Worm (Caenorhabditis elegans) whole organism, L4/young adult: ENCODE data around the gene C44C11.6.

Experiments
- dao-5 ChIP-seq: sonication (generic microtip); optimal IDR thresholded peaks from 2 replicates; lab custom pipeline; 2016; ENCODE audit warnings: missing genotype, missing genetic modification characterization, moderate library complexity, missing compliant biosample characterization
- him-1 ChIP-seq: sonication (generic microtip); optimal IDR thresholded peaks from 2 replicates; lab custom pipeline; 2016; ENCODE audit warnings: missing genotype, missing genetic modification reagents, missing genetic modification characterization, missing compliant biosample characterization

ce11 chrII:12348957-12349356 lies 4.3 kb downstream of the C44C11.6 start:
- TF ChIP-seq him-1 (tag; lab: Kevin White, UChicago) (no peak), dao-5 (tag; lab: Kevin White, UChicago) (no peak)
